Fruit fly (Drosophila melanogaster) whole organism, embryonic: ENCODE results near the gene UGP.

Source experiments
- ATbp ChIP-seq: fragments of 200-800 bp; sonication (Bioruptor generic); optimal IDR thresholded peaks from 2 replicates; lab custom pipeline; 2017; ENCODE audit warnings: missing biosample characterization, mild to moderate bottlenecking, missing genetic modification characterization, missing genetic modification reagents
- Adf1 ChIP-seq: fragments of 200-800 bp; sonication (Bioruptor generic); IDR thresholded peaks from 2 replicates; pipeline ENCODE4 v1.3.6; 2022; ENCODE audit warnings: missing biosample characterization, missing genetic modification characterization
- Bdp1 ChIP-seq: fragments of 200-800 bp; sonication (Bioruptor generic); optimal IDR thresholded peaks from 3 replicates; lab custom pipeline; 2016; ENCODE audit warnings: missing biosample characterization, missing genetic modification characterization
- CG11560 ChIP-seq: fragments of 200-800 bp; sonication (Bioruptor generic); IDR thresholded peaks from 3 replicates; pipeline ENCODE4 v1.3.6; 2022; ENCODE audit warnings: missing biosample characterization, missing genetic modification characterization
- CG13424 ChIP-seq: fragments of 200-800 bp; sonication (Bioruptor generic); optimal IDR thresholded peaks from 2 replicates; lab custom pipeline; 2019; ENCODE audit warnings: missing biosample characterization, mild to moderate bottlenecking, missing genetic modification characterization, moderate library complexity
- CG17802 ChIP-seq: fragments of 200-800 bp; sonication (Bioruptor generic); optimal IDR thresholded peaks from 2 replicates; lab custom pipeline; 2018; ENCODE audit warnings: missing biosample characterization, mild to moderate bottlenecking, missing genetic modification characterization, moderate library complexity
- CG2202 ChIP-seq: fragments of 200-800 bp; sonication (Bioruptor generic); optimal IDR thresholded peaks from 2 replicates; lab custom pipeline; 2018; ENCODE audit warnings: missing biosample characterization, mild to moderate bottlenecking, missing genetic modification characterization
- CG2678 ChIP-seq: fragments of 200-800 bp; sonication (Bioruptor generic); optimal IDR thresholded peaks from 3 replicates; lab custom pipeline; 2019; ENCODE audit warnings: missing biosample characterization, mild to moderate bottlenecking, missing genetic modification characterization, moderate library complexity
- CG31388 ChIP-seq: fragments of 200-800 bp; sonication (Bioruptor generic); optimal IDR thresholded peaks from 2 replicates; lab custom pipeline; 2016; ENCODE audit warnings: missing biosample characterization, missing genetic modification characterization
- CG34224 ChIP-seq: fragments of 200-800 bp; sonication (Bioruptor generic); IDR thresholded peaks from 3 replicates; pipeline ENCODE4 v1.3.6; 2022; ENCODE audit warnings: missing biosample characterization, missing genetic modification characterization; ENCODE audit not compliant: partially characterized antibody
- CG4360 ChIP-seq: fragments of 200-800 bp; sonication (Bioruptor generic); IDR thresholded peaks from 2 replicates; pipeline ENCODE4 v1.3.6; 2022; ENCODE audit warnings: missing biosample characterization, missing genetic modification characterization
- CG4404 ChIP-seq: fragments of 200-800 bp; sonication (Bioruptor generic); IDR thresholded peaks from 2 replicates; pipeline ENCODE4 v1.3.6; 2022; ENCODE audit warnings: missing biosample characterization, missing genetic modification characterization
- CG7556 ChIP-seq: fragments of 200-800 bp; sonication (Bioruptor generic); optimal IDR thresholded peaks from 2 replicates; lab custom pipeline; 2017; ENCODE audit warnings: missing biosample characterization, mild to moderate bottlenecking, missing genetic modification characterization
- CG8388 ChIP-seq: fragments of 200-800 bp; sonication (Bioruptor generic); optimal IDR thresholded peaks from 2 replicates; lab custom pipeline; 2019; ENCODE audit warnings: missing biosample characterization, mild to moderate bottlenecking, missing genetic modification characterization, moderate library complexity
- CG9215 ChIP-seq: fragments of 200-800 bp; sonication (Bioruptor generic); IDR thresholded peaks from 2 replicates; pipeline ENCODE4 v1.3.6; 2022; ENCODE audit warnings: missing biosample characterization, missing genetic modification characterization
- CG9876 ChIP-seq: fragments of 200-800 bp; sonication (Bioruptor generic); optimal IDR thresholded peaks from 2 replicates; lab custom pipeline; 2016; ENCODE audit warnings: missing biosample characterization, missing genetic modification characterization
- D19B ChIP-seq: fragments of 200-800 bp; sonication (Bioruptor generic); optimal IDR thresholded peaks from 2 replicates; lab custom pipeline; 2017; ENCODE audit warnings: missing biosample characterization, mild to moderate bottlenecking, missing genetic modification characterization
- Elba2 ChIP-seq: fragments of 200-800 bp; sonication (Bioruptor generic); optimal IDR thresholded peaks from 3 replicates; lab custom pipeline; 2016; ENCODE audit warnings: missing biosample characterization, missing genetic modification characterization
- Gsc ChIP-seq: fragments of 200-800 bp; sonication (Bioruptor generic); IDR thresholded peaks from 2 replicates; pipeline ENCODE4 v1.3.6; 2022; ENCODE audit warnings: missing biosample characterization, missing genetic modification characterization
- HmgZ ChIP-seq: fragments of 200-800 bp; sonication (Bioruptor generic); optimal IDR thresholded peaks from 2 replicates; lab custom pipeline; 2018; ENCODE audit warnings: missing biosample characterization, mild to moderate bottlenecking, missing genetic modification characterization
- Max ChIP-seq: fragments of 200-800 bp; sonication (Bioruptor generic); optimal IDR thresholded peaks from 2 replicates; lab custom pipeline; 2016; ENCODE audit warnings: missing biosample characterization, mild to moderate bottlenecking, missing genetic modification characterization
- Meics ChIP-seq: fragments of 200-800 bp; sonication (Bioruptor generic); optimal IDR thresholded peaks from 2 replicates; lab custom pipeline; 2017; ENCODE audit warnings: missing biosample characterization, mild to moderate bottlenecking, missing genetic modification characterization
- NC2β ChIP-seq: fragments of 200-800 bp; sonication (Bioruptor generic); optimal IDR thresholded peaks from 2 replicates; lab custom pipeline; 2016; ENCODE audit warnings: missing biosample characterization, missing genetic modification characterization
- Side ChIP-seq: fragments of 200-800 bp; sonication (Bioruptor generic); optimal IDR thresholded peaks from 2 replicates; lab custom pipeline; 2016; ENCODE audit warnings: missing biosample characterization, missing genetic modification characterization
- ac ChIP-seq: fragments of 200-800 bp; sonication (Bioruptor generic); optimal IDR thresholded peaks from 3 replicates; lab custom pipeline; 2017; ENCODE audit warnings: missing biosample characterization, mild to moderate bottlenecking, missing genetic modification characterization
- ato ChIP-seq: fragments of 200-800 bp; sonication (Bioruptor generic); IDR thresholded peaks from 2 replicates; pipeline ENCODE4 v1.3.6; 2022; ENCODE audit warnings: missing biosample characterization, missing genetic modification characterization; ENCODE audit not compliant: partially characterized antibody
- bcd ChIP-seq: fragments of 200-800 bp; sonication (Bioruptor generic); optimal IDR thresholded peaks from 2 replicates; lab custom pipeline; 2017; ENCODE audit warnings: missing biosample characterization, mild to moderate bottlenecking, missing genetic modification characterization
- bigmax ChIP-seq: fragments of 200-800 bp; sonication (Bioruptor generic); optimal IDR thresholded peaks from 2 replicates; lab custom pipeline; 2018; ENCODE audit warnings: missing biosample characterization, mild to moderate bottlenecking, missing genetic modification characterization
- caup ChIP-seq: fragments of 200-800 bp; sonication (Bioruptor generic); optimal IDR thresholded peaks from 3 replicates; lab custom pipeline; 2017; ENCODE audit warnings: missing biosample characterization, mild to moderate bottlenecking, missing genetic modification characterization, moderate library complexity; ENCODE audit not compliant: severe bottlenecking
- ci ChIP-seq: fragments of 200-800 bp; sonication (Bioruptor generic); IDR thresholded peaks from 3 replicates; pipeline ENCODE4 v1.3.6; 2022; ENCODE audit warnings: missing biosample characterization, missing genetic modification characterization
- dmrt11E ChIP-seq: fragments of 200-800 bp; sonication (Bioruptor generic); optimal IDR thresholded peaks from 3 replicates; lab custom pipeline; 2018; ENCODE audit warnings: missing biosample characterization, mild to moderate bottlenecking, missing genetic modification characterization, moderate library complexity
- eve ChIP-seq, 2 experiments: fragments of >200 bp; optimal IDR thresholded peaks; 2 replicates each; lab custom pipeline; 2017; ENCODE audit warnings: missing biosample characterization in 2 of 2, missing genetic modification characterization in 2 of 2
- ewg ChIP-seq: fragments of 200-800 bp; sonication (Bioruptor generic); optimal IDR thresholded peaks from 3 replicates; lab custom pipeline; 2017; ENCODE audit warnings: mild to moderate bottlenecking, missing biosample characterization, missing genetic modification reagents, missing genetic modification characterization
- grau ChIP-seq: fragments of 200-800 bp; optimal IDR thresholded peaks from 3 replicates; lab custom pipeline; 2019; ENCODE audit warnings: missing biosample characterization, mild to moderate bottlenecking, missing genetic modification characterization, moderate library complexity
- gro ChIP-seq: fragments of 200-800 bp; sonication (Bioruptor generic); optimal IDR thresholded peaks from 2 replicates; lab custom pipeline; 2016; ENCODE audit warnings: missing biosample characterization, missing genetic modification characterization
- insv ChIP-seq, 2 experiments: fragments of 200-800 bp; sonication (Bioruptor generic); optimal IDR thresholded peaks; 3 replicates each; lab custom pipeline; 2016 to 2018; ENCODE audit warnings: missing biosample characterization in 2 of 2, missing genetic modification characterization in 2 of 2
- inv ChIP-seq: fragments of 200-800 bp; sonication (Bioruptor generic); IDR thresholded peaks from 2 replicates; pipeline ENCODE4 v1.3.6; 2022; ENCODE audit warnings: missing biosample characterization, missing genetic modification characterization; ENCODE audit not compliant: partially characterized antibody
- kni ChIP-seq: fragments of 200-800 bp; sonication (Bioruptor generic); optimal IDR thresholded peaks from 3 replicates; lab custom pipeline; 2017; ENCODE audit warnings: mild to moderate bottlenecking, missing biosample characterization, missing genetic modification reagents, missing genetic modification characterization
- maf-S ChIP-seq: fragments of 200-800 bp; sonication (Bioruptor generic); optimal IDR thresholded peaks from 2 replicates; lab custom pipeline; 2016; ENCODE audit warnings: missing biosample characterization, missing genetic modification characterization
- otp ChIP-seq: fragments of 200-800 bp; sonication (Bioruptor generic); IDR thresholded peaks from 3 replicates; pipeline ENCODE4, ENCODE4 v1.3.6; 2022; ENCODE audit warnings: missing biosample characterization, missing genetic modification characterization
- pan ChIP-seq, 4 experiments: fragments of >200 bp in 3 of 4; fragments of 200-800 bp in 1 of 4; sonication (Bioruptor generic) in 1 of 4; optimal IDR thresholded peaks in 3 of 4; IDR thresholded peaks in 1 of 4; 2 replicates each; pipeline versions ENCODE4 v1.3.6 to Lab custom; 2017 to 2022; ENCODE audit warnings: missing biosample characterization in 2 of 4, missing genetic modification characterization in 2 of 4, mixed read lengths in 1 of 4
- row ChIP-seq: fragments of 200-800 bp; sonication (Bioruptor generic); IDR thresholded peaks from 3 replicates; pipeline ENCODE4 v1.3.6; 2022; ENCODE audit warnings: missing biosample characterization, missing genetic modification characterization
- schlank ChIP-seq: fragments of 200-800 bp; sonication (Bioruptor generic); optimal IDR thresholded peaks from 2 replicates; lab custom pipeline; 2018; ENCODE audit warnings: missing biosample characterization, mild to moderate bottlenecking, missing genetic modification characterization
- sisA ChIP-seq: fragments of 200-800 bp; sonication (Bioruptor generic); IDR thresholded peaks from 2 replicates; pipeline ENCODE4 v1.3.6; 2022; ENCODE audit warnings: missing biosample characterization, missing genetic modification characterization
- slou ChIP-seq: fragments of 200-800 bp; sonication (Bioruptor generic); optimal IDR thresholded peaks from 3 replicates; lab custom pipeline; 2016; ENCODE audit warnings: missing biosample characterization, missing genetic modification characterization
- sna ChIP-seq: fragments of 200-800 bp; sonication (Bioruptor generic); IDR thresholded peaks from 2 replicates; pipeline ENCODE4 v1.3.6; 2022; ENCODE audit warnings: missing biosample characterization, missing genetic modification characterization; ENCODE audit not compliant: partially characterized antibody
- ssp ChIP-seq: fragments of 200-800 bp; sonication (Bioruptor generic); IDR thresholded peaks from 2 replicates; pipeline ENCODE4 v1.3.6; 2022; ENCODE audit warnings: missing biosample characterization, missing genetic modification characterization
- sug ChIP-seq: fragments of 200-800 bp; optimal IDR thresholded peaks from 2 replicates; lab custom pipeline; 2019; ENCODE audit warnings: missing biosample characterization, mild to moderate bottlenecking, missing genetic modification characterization, moderate library complexity
- vnd ChIP-seq: fragments of 200-800 bp; sonication (Bioruptor generic); IDR thresholded peaks from 3 replicates; pipeline ENCODE4 v1.3.6; 2022; ENCODE audit warnings: missing biosample characterization, missing genetic modification characterization; ENCODE audit not compliant: partially characterized antibody
- z ChIP-seq: fragments of 200-800 bp; sonication (Bioruptor generic); IDR thresholded peaks from 3 replicates; pipeline ENCODE4 v1.3.6; 2022; ENCODE audit warnings: missing biosample characterization, missing genetic modification characterization

Gene UGP

DNA sequence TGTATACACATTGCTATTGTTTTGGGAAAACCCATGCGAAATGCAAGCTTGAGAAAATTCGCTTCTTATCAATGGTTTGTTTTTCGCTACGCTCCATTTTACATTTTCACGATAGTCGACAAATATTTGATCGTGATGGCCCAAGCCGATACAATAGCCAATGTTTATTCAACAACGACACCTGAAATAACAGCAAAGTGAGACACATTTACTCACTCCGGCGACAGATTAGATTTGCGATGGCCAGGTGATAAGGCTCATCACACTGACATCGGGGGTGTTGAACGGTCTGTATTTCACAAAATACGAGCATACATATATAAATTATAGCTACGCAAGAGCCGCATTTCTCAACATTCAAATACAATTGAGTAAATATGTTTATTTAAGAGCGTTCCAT, 38.4 kb upstream of the UGP start (continued):
- TF ChIP-seq CG34224 (GFP tag; lab: Robert Waterston, UW) (no peak), CG13424 (tag; lab: Kevin White, UChicago) (peak; percentile 39), sisA (GFP tag; lab: Robert Waterston, UW) (no peak), Bdp1 (peak; percentile 18), dmrt11E (no peak), CG31388 (GFP tag; lab: Kevin White, UChicago) (no peak), ATbp (peak; percentile 72), pan (optimal IDR thresholded peaks at IDR 0.05; lab: Kevin White, UChicago) (no peak), pan (GFP tag; optimal IDR thresholded peaks at IDR 0.05 in 1 of 2, IDR thresholded peaks at IDR 0.05 in 1 of 2) (peak in 1 of 2 experiments; percentile 36), maf-S (GFP tag; lab: Kevin White, UChicago) (peak; percentile 24), Adf1 (GFP tag; lab: Robert Waterston, UW) (no peak; the same call in 1 of the 2 replicates), CG2202 (peak; percentile 48), grau (tag; lab: Kevin White, UChicago) (peak; percentile 21), gro (GFP tag; lab: Kevin White, UChicago) (peak; percentile 94), inv (GFP tag; lab: Robert Waterston, UW) (no peak), otp (GFP tag; lab: Robert Waterston, UW) (no peak), sna (GFP tag; lab: Robert Waterston, UW) (no peak), Side (GFP tag; lab: Kevin White, UChicago) (peak; percentile 86), vnd (GFP tag; lab: Robert Waterston, UW) (no peak), ewg (GFP tag; lab: Kevin White, UChicago) (no peak), schlank (tag; lab: Kevin White, UChicago) (peak; percentile 89), kni (GFP tag; lab: Kevin White, UChicago) (peak; percentile 26), ssp (GFP tag; lab: Robert Waterston, UW) (no peak), Meics (GFP tag; lab: Kevin White, UChicago) (peak; percentile 90), CG4360 (GFP tag; lab: Robert Waterston, UW) (no peak), CG4404 (no peak), Elba2 (GFP tag; lab: Kevin White, UChicago) (no peak), bigmax (peak; percentile 27), CG11560 (tag; lab: Robert Waterston, UW) (no peak), insv (GFP tag; optimal IDR thresholded peaks at IDR 0.05; lab: Kevin White, UChicago) (no peak), eve (GFP tag; optimal IDR thresholded peaks at IDR 0.05; lab: Kevin White, UChicago) (peak in 1 of 2 experiments; percentile 13), NC2β (GFP tag; lab: Kevin White, UChicago) (peak; percentile 9), CG7556 (GFP tag; lab: Kevin White, UChicago) (peak; percentile 67), D19B (GFP tag; lab: Kevin White, UChicago) (peak; percentile 59), bcd (GFP tag; lab: Kevin White, UChicago) (peak; percentile 65), row (GFP tag; lab: Robert Waterston, UW) (no peak), ac (GFP tag; lab: Kevin White, UChicago) (peak; percentile 62), HmgZ (tag; lab: Kevin White, UChicago) (peak; percentile 44), z (GFP tag; lab: Robert Waterston, UW) (0 out of 3 replicates have a peak, but pooled peaks have one; percentile 53), CG9876 (no peak), Gsc (GFP tag; lab: Robert Waterston, UW) (no peak), sug (tag; lab: Kevin White, UChicago) (peak; percentile 68), Max (GFP tag; lab: Kevin White, UChicago) (peak; percentile 57), CG9215 (GFP tag; lab: Robert Waterston, UW) (no peak), ato (GFP tag; lab: Robert Waterston, UW) (no peak), ci (GFP tag; lab: Robert Waterston, UW) (peak; percentile 50; the same call in 2 of the 3 replicates), caup (GFP tag; lab: Kevin White, UChicago) (peak; percentile 82), CG17802 (no peak), CG8388 (GFP tag; lab: Kevin White, UChicago) (peak; percentile 70), CG2678 (tag; lab: Kevin White, UChicago) (peak; percentile 87), slou (no peak)
